Worm (Caenorhabditis elegans) whole organism, L2 larva: ENCODE data around the gene rfc-3.

ENCODE experiments used
- C34F6.9 ChIP-seq: fragments of 150-350 bp; optimal IDR thresholded peaks from 2 replicates; lab custom pipeline; 2014; ENCODE audit warnings: missing biosample characterization, missing genetic modification characterization
- F13H6.1 ChIP-seq: sonication (generic microtip); optimal IDR thresholded peaks from 2 replicates; lab custom pipeline; 2016; ENCODE audit warnings: missing genetic modification characterization, missing compliant biosample characterization
- R02D3.7 ChIP-seq: fragments of 150-350 bp; optimal IDR thresholded peaks from 2 replicates; lab custom pipeline; 2014; ENCODE audit warnings: missing biosample characterization, missing genetic modification characterization
- Y55F3AM.14 ChIP-seq: fragments of 200-800 bp; sonication (Bioruptor generic); optimal IDR thresholded peaks from 2 replicates; lab custom pipeline; 2018; ENCODE audit warnings: mild to moderate bottlenecking, missing genetic modification characterization, missing compliant biosample characterization
- aly-2 ChIP-seq: fragments of 150-350 bp; optimal IDR thresholded peaks from 2 replicates; lab custom pipeline; 2014; ENCODE audit warnings: missing biosample characterization, missing genetic modification characterization
- egl-27 ChIP-seq: sonication (generic microtip); optimal IDR thresholded peaks from 3 replicates; lab custom pipeline; 2017; ENCODE audit warnings: missing biosample characterization, missing genetic modification reagents, missing genetic modification characterization
- lin-39 ChIP-seq: fragments of 150-350 bp; optimal IDR thresholded peaks from 2 replicates; lab custom pipeline; 2014; ENCODE audit warnings: missing biosample characterization, missing genetic modification reagents, missing genetic modification characterization
- lsy-2 ChIP-seq, 2 experiments: fragments of 150-350 bp in 1 of 2; sonication (generic microtip) in 1 of 2; optimal IDR thresholded peaks; 2 replicates each; lab custom pipeline; 2014 to 2017; ENCODE audit warnings: missing biosample characterization in 2 of 2, missing genetic modification characterization in 2 of 2
- mbf-1 ChIP-seq: sonication (generic microtip); optimal IDR thresholded peaks from 2 replicates; lab custom pipeline; 2017; ENCODE audit warnings: missing biosample characterization, missing genetic modification characterization
- nhr-10 ChIP-seq: sonication (generic microtip); optimal IDR thresholded peaks from 2 replicates; lab custom pipeline; 2017; ENCODE audit warnings: missing biosample characterization, missing genetic modification characterization
- nhr-11 ChIP-seq: fragments of 150-350 bp; optimal IDR thresholded peaks from 2 replicates; lab custom pipeline; 2014; ENCODE audit warnings: missing biosample characterization, missing genetic modification characterization
- nhr-237 ChIP-seq: fragments of 150-350 bp; optimal IDR thresholded peaks from 2 replicates; lab custom pipeline; 2014; ENCODE audit warnings: missing biosample characterization, missing genetic modification characterization
- nhr-6 ChIP-seq: fragments of 150-350 bp; optimal IDR thresholded peaks from 2 replicates; lab custom pipeline; 2014; ENCODE audit warnings: missing biosample characterization, missing genetic modification characterization
- nhr-77 ChIP-seq: fragments of 150-350 bp; optimal IDR thresholded peaks from 2 replicates; lab custom pipeline; 2014; ENCODE audit warnings: missing biosample characterization, missing genetic modification characterization
- sem-4 ChIP-seq: fragments of 150-350 bp; optimal IDR thresholded peaks from 2 replicates; lab custom pipeline; 2014; ENCODE audit warnings: missing biosample characterization, missing genetic modification reagents, missing genetic modification characterization
- sma-3 ChIP-seq: sonication (generic microtip); optimal IDR thresholded peaks from 2 replicates; lab custom pipeline; 2016; ENCODE audit warnings: missing genetic modification reagents, missing genetic modification characterization, missing compliant biosample characterization
- snpc-4 ChIP-seq: fragments of 150-350 bp; optimal IDR thresholded peaks from 2 replicates; lab custom pipeline; 2014; ENCODE audit warnings: missing biosample characterization, missing genetic modification characterization
- ztf-1 ChIP-seq: fragments of 200-800 bp; sonication (Bioruptor generic); conservative IDR thresholded peaks from 2 replicates; pipeline ENCODE4 v1.3.6; 2022; ENCODE audit warnings: missing genetic modification characterization, missing compliant biosample characterization

rfc-3 gene

ce11 chrIV:13142254-13142653 lies 46.7 kb downstream of the rfc-3 start, which contains the start of gene spe-43:
Gene spe-43, minus strand, starts transcription at chrIV:13142354.
- no peak for TF ChIP-seq nhr-6
- TF ChIP-seq snpc-4 (tag; lab: Kevin White, UChicago): no peak
- no peak for TF ChIP-seq sem-4
- no peak for TF ChIP-seq Y55F3AM.14 (GFP tag; lab: Kevin White, UChicago)
- no peak for TF ChIP-seq ztf-1 (GFP tag; lab: Robert Waterston, UW)
- no peak for TF ChIP-seq lsy-2 (tag; optimal IDR thresholded peaks at IDR 0.05; lab: Kevin White, UChicago)
- no peak for TF ChIP-seq aly-2 (tag; lab: Kevin White, UChicago)
- no peak for TF ChIP-seq nhr-237 (tag; lab: Kevin White, UChicago)
- no peak for TF ChIP-seq nhr-10 (tag; lab: Kevin White, UChicago)
- TF ChIP-seq nhr-77 (tag; lab: Kevin White, UChicago): no peak
- no peak for TF ChIP-seq sma-3 (GFP tag; lab: Kevin White, UChicago)
- no peak for TF ChIP-seq egl-27 (tag; lab: Kevin White, UChicago)
- TF ChIP-seq C34F6.9 (tag; lab: Kevin White, UChicago): no peak
- no peak for TF ChIP-seq F13H6.1 (tag; lab: Kevin White, UChicago)
- no peak for TF ChIP-seq nhr-11 (tag; lab: Kevin White, UChicago)
- no peak for TF ChIP-seq R02D3.7 (tag; lab: Kevin White, UChicago)
- TF ChIP-seq mbf-1 (tag; lab: Kevin White, UChicago): no peak
- no peak for TF ChIP-seq lin-39 (tag; lab: Kevin White, UChicago)
